Fruit fly (Drosophila melanogaster) ovary, adult (tissue): Measurements from ENCODE around the gene CG9795.

Experiments
- CG17801 ChIP-seq: fragments of 200-800 bp; optimal IDR thresholded peaks from 2 replicates; lab custom pipeline; 2019; ENCODE audit warnings: missing biosample characterization, mild to moderate bottlenecking, missing genetic modification characterization, moderate library complexity; ENCODE audit not compliant: partially characterized antibody

CG9795 gene

DNA sequence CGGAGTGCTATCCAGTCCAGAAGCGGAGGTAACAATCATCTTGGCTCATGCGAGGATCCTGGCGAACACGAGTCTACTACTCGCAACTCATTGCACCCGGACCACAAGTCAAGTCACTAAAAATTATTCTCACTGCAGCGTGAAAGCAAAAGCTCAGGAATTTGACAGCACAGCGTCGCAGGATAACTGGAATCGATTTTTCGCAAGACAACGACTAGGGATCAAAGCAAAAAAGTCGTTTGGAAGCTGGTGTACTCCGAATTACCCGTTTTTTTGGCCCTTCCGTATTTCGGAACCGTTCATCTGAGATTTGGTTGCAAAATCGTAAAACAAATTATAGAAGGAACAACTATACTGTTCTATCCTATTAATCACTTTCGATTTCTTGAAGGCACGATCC lies 894 bp upstream of the CG9795 start:
- TF ChIP-seq CG17801 (GFP tag; lab: Kevin White, UChicago) = no peak

DNA sequence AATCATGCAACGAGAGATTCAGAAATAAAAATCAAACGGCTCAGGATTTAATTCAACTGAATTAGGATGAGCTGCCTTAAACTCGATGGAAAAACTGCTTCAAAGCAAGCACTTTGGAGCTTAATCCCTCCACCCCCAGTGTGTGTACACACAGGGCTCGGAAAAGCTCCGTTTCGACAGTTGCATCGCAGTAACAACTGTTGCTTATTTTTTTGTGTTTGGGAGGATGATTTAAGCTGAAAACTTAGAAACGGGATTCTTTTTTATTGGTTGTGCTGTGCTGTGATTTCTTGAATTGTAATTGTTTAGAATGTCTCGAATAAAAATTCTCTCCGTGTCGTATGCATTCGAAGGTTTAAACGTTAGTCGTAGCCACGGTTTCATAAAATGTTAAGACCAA lies 484 bp upstream of the CG9795 start, which contains the start of gene Syt14:
TSS of gene Syt14 (minus strand) at position 71 of the 400 bp plus-strand sequence.
- no peak for TF ChIP-seq CG17801 (GFP tag; lab: Kevin White, UChicago)

DNA sequence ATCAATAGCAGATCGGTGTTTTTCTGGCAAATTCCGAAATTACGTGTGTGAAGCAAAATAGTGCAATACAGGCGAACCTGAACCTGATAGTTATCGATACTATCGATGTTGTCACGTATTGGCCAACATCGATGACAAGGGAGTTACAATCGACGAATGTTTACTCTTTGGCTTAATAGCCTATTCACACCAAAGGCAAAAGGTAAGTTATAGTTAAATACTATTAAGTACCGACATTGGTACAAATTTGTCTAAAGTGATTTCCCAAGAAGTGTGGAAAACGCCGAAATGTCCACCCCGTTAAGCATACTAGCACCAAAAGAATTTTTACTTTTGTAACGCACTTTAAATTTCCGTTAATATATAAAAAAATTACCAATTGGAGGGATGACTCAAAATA lies 14.5 kb downstream of the CG9795 start, which contains the start of gene CG9776:
TSS of gene CG9776 (minus strand) at position 108 of the 400 bp plus-strand sequence.
- peak; percentile 24 for TF ChIP-seq CG17801 (GFP tag; lab: Kevin White, UChicago)

DNA sequence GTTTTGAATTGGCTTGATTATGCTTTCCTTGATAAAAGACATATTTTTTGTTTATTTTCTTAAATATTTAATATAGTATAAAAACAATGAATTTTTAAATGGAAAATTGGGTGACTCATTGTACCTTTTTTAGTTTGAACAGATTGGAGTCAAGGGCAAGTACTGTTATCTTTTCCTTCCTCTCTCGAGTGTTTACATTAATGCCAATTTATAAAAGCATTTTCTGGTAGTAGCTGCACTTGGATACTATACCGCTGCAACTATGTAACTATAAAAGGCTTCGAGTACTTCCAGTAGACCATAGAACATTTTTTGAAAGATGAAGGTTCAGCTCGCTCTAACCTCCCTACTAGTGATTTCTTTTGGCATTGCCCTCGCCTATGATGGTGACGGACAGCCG lies 15.3 kb downstream of the CG9795 start, which contains the start of gene CG14645:
TSS of gene CG14645 (plus strand) at position 301 of the 400 bp plus-strand sequence.
- TF ChIP-seq CG17801 (GFP tag; lab: Kevin White, UChicago) = no peak

DNA sequence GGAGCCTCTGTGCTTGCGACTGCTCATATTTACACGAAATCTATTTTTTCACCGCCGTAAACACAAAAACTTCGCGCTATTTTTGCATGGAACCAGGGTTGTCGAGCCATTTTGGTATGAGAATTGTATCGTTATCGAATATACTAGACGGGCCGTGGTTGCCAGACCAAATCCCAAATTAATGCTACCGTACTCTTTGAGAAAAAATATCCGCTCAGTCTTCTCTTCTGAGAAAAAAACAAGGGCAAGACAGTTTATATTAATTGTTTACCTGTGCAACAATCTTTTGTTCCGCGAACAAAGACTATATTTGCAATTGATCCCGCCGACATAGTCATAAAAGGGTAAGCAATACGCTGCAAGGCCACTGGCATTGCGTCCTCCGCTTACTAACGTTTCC lies 18.1 kb downstream of the CG9795 start, which contains the start of the genes Skp2 and CG1103:
TSS of gene Skp2 (minus strand) at position 95 of the 400 bp plus-strand sequence.
TSS of gene CG1103 (plus strand) at position 176 of the 400 bp plus-strand sequence.
- TF ChIP-seq CG17801 (GFP tag; lab: Kevin White, UChicago) = peak; percentile 19

DNA sequence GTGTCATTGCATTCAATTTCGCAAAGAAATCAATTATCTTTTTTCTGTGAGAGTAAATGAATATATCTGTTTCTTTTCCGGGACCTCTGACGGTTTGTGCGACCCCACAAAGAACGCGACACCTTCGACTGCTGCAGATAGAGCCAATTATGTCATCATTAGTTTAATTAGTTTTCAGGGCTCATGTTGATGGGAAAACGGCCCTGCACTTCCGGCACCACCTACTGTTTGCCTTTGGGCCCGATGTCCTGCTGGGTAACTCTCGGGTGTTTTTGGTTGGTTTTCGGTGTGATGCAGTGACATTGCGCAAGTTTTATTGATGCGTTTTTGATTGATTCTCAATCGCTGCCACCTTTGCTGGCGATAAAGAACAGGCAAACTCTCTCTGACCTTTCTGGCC lies 20.7 kb downstream of the CG9795 start:
- TF ChIP-seq CG17801 (GFP tag; lab: Kevin White, UChicago) = no peak

DNA sequence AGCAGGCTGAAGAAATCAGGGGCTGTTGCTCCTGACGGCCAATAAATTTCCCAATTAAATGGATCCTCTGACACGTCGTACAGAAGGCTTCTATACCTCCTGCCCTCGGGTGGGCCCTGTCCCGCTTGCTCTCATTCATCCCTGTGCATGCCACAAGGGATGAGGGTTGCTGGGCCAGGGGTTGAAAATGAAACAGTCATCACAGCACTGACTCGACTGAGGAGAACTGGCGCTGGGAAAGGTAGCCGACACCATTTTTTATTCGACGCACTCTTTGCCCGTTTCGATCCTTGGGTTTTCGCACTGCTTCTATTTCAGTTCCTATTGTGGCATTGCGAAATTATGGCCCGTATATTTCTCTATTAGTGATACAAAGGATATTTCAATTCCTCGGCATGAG lies 21.7 kb downstream of the CG9795 start:
- no peak for TF ChIP-seq CG17801 (GFP tag; lab: Kevin White, UChicago)

DNA sequence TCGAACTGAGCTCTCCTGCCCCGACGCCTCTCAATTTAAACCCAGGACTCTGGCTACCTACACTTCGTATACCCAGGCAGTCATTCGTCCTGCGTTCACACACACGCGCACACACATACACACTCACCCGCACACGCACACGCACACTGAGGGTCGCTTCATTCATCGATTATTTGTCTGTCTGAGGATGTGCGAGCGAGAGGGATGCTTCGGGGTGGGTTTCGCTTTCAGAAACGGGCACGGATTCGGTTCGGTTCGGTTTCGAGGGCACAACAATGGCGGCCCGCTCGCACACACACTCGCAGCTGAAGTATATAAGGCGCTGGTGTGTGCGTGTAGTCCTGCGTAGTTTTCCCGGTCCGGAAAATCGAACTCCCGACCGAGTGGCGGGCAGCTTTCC lies 27.2 kb downstream of the CG9795 start, which contains the start of gene hkb:
TSS of gene hkb (minus strand) at position 11 of the 400 bp plus-strand sequence.
- TF ChIP-seq CG17801 (GFP tag; lab: Kevin White, UChicago) = no peak

DNA sequence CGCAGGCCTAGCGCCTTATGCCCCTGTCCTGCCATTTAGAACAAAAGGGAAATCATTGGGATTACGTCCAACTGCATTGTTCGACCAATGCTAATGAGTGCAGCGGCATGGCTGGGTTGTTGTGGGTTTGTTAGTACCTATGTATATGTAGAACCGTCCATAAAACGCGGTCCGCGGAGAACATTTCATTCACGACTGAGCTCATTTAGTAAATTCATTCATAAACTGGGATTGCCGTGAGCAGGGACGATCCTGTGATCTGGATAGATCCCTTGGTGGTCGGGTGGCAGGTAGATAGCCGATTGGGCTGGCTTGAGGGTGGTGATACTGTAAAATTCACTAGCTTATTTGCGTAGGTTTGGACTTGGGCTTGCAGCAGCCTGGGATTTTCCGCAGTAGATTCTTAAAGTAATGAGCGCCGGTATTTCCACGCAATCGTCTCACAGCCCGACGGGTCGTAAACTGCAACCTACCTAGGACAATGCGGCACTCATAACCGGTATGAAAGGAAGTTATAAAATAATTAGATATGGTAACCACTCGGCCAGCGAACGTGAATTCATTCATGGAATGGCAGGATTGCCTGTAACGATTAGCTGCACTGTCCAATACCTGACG lies 28.8 kb downstream of the CG9795 start:
- TF ChIP-seq CG17801 (GFP tag; lab: Kevin White, UChicago) = no peak

DNA sequence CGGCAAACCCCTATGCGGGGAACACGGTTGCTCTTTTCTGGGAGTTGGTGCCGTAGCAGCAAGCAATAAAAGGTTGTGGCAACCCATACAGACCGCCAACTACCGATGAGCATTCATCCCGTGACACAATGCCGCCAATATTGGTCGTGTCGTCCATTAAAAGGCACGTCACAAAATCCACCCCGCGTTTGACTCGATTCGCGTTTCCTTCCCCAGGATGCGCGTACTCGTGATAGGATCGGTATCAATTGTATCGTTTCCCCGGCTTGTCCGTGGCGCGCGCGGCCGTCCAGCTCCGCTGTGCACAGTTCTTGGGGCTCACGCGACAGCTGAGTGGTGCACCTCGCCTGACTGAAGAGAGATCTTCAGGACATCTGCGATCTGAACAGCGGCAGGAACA lies 30.7 kb downstream of the CG9795 start:
- no peak for TF ChIP-seq CG17801 (GFP tag; lab: Kevin White, UChicago)

DNA sequence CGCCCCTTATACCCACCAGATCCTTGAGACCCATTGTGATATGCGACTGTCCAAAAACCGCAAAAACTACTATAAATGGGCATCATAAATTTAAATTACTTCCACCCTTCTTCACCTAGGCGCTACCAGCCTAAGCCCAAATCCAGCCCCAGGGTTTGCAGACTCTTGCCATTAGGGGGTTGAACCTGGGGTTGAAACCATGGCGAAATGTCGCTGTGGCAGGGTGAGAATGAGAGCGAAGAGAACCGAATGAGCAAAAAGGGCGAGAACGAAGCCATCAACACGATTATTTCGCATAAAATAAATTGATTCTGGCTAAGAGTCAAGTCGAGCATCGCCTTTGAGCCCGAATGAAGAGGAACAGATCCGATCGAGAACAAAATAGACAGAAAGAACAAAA lies 34.1 kb downstream of the CG9795 start:
- no peak for TF ChIP-seq CG17801 (GFP tag; lab: Kevin White, UChicago)

DNA sequence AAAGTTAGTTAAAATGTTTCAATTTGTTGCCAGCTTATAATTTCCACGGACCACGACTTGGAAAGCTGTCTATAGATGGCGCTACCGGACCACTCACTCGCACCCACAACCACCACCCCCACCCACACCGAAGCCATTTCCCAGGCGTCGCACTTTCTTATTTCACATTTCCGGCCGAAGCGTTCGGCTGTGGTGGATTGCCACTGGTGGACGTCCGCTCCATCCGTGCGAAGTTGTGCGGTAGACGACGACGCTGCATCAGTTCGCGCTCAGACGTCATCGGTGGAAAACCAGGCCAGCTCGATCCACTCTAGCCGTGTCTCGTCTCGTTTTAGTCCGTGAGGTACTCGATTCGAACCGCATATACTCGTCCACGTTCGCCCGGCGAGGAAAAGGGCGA lies 40.1 kb downstream of the CG9795 start, which contains the start of gene CG1090:
TSS of gene CG1090 (plus strand) at position 259 of the 400 bp plus-strand sequence.
- no peak for TF ChIP-seq CG17801 (GFP tag; lab: Kevin White, UChicago)

DNA sequence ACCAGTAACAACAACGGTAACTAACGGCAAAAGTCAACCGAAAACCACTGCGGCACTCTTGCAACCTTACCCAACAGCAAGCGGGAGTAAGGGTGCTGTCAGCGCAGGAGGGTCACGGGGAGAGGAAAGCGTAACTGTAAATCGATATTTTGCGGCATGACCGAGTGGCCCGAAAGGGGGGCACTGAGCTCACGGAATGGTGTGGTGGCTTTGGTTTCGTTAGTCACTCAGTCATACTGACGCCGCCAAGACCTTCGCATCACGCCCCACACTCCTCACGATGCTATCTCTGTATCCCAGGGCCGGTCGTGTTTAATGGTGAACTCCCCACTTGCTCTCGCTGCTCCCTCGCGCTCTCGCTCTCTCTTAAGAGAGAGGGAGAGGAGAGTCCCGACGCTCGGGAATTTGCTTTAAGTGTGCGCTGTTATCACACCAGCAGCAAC lies 41.2 kb downstream of the CG9795 start:
- TF ChIP-seq CG17801 (GFP tag; lab: Kevin White, UChicago) = no peak

DNA sequence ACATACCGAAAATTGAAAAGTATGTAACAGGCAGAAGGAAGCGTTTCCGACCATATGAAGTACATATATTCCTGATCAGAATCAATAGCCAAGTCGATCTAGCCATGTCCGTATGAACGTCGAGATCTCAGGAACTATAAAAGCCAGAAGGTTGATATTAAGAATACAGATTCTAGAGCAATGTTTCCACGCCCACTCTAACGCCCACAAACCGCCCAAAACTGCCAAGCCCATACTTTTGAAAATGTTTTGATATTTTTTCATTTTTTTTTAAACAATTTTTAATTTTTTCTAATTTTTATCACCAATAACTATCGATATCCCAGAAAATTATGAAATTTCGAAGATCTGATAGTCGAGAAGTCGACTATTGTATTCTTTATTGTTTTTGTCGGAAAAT lies 42.5 kb downstream of the CG9795 start:
- no peak for TF ChIP-seq CG17801 (GFP tag; lab: Kevin White, UChicago)
